Worm (Caenorhabditis elegans): ENCODE data around the gene scl-3.

DNA sequence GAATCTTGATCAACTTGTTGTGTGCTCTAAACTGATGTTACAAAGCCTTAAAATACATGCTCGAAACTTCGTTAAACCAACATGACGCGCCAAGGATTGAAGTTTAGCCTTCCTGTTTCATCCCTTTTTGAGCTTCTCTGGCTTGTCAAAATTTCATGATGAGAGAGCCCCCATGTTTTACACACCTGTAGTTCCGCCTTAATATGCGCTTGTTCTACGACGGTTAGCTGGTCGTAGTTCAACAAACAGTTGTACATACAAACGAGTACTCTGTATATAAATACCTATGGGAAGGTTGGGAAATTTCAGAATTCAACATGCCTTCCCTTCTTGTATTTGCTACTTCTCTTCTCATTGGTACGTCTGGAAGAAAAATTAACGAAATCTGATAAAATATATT is 9.1 kb downstream of the scl-3 start, which contains the start of gene scl-6:
- TF ChIP-seq hlh-13 (GFP tag; optimal IDR thresholded peaks at IDR 0.05), result no peak
- no peak for TF ChIP-seq pqm-1 (tag; optimal IDR thresholded peaks at IDR 0.05)
- no peak for TF ChIP-seq pros-1 (tag; optimal IDR thresholded peaks at IDR 0.05)
- TF ChIP-seq ceh-30 (tag; optimal IDR thresholded peaks at IDR 0.05), result no peak
- TF ChIP-seq elt-4 (tag; optimal IDR thresholded peaks at IDR 0.05), result no peak
- TF ChIP-seq gmeb-2 (tag; optimal IDR thresholded peaks at IDR 0.05), result no peak
- TF ChIP-seq ama-1 (optimal IDR thresholded peaks at IDR 0.05), result no peak
- TF ChIP-seq unc-86 (tag; optimal IDR thresholded peaks at IDR 0.05), result no peak
- no peak for TF ChIP-seq rnt-1 (tag; optimal IDR thresholded peaks at IDR 0.05)
- no peak for TF ChIP-seq hlh-8 (tag; optimal IDR thresholded peaks at IDR 0.05)
- no peak for TF ChIP-seq odd-2 (tag; optimal IDR thresholded peaks at IDR 0.05)
- TF ChIP-seq pat-9 (tag; optimal IDR thresholded peaks at IDR 0.05), result no peak
